Worm (Caenorhabditis elegans): ENCODE results near the gene Y22D7AL.1.

Y22D7AL.1 gene

DNA sequence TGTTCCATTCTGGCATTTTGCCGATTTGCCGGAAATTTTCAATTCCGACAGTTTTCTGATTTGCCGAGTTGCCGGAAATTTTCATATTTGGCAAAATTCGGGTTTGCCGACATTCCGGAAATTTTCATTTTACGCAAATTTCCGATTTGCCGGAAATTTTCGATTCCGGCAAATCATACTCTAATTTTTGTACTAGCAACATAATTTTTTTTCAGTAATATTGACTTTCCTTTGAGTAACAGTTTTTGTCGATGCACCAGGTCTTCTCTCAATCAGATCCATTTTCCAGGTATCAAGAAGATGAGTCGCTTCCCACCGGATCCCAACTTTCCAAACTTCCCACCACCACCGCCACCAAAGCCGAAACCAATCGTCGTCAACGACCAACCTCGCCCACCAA is 11.1 kb upstream of the Y22D7AL.1 start, which contains the start of gene Y22D7AL.3:
Y22D7AL.3 (plus strand) TSS at position 301 of the 400 bp plus-strand sequence.
- TF ChIP-seq ztf-29 (GFP tag; IDR thresholded peaks at IDR 0.05): no peak
- TF ChIP-seq T22C8.4 (GFP tag; IDR thresholded peaks at IDR 0.05): no peak
- no peak for TF ChIP-seq med-1 (GFP tag; optimal IDR thresholded peaks at IDR 0.05; ENCODE audit: insufficient read depth)
- TF ChIP-seq klf-2 (GFP tag; conservative IDR thresholded peaks at IDR 0.05): no peak
- no peak for TF ChIP-seq ztf-23 (GFP tag; IDR thresholded peaks at IDR 0.05)
- no peak for TF ChIP-seq flt-1 (GFP tag; IDR thresholded peaks at IDR 0.05)
- no peak for TF ChIP-seq cog-1 (tag; optimal IDR thresholded peaks at IDR 0.05)
- TF ChIP-seq tab-1 (GFP tag; IDR thresholded peaks at IDR 0.05): no peak
- no peak for TF ChIP-seq ref-1 (GFP tag; conservative IDR thresholded peaks at IDR 0.05)

DNA sequence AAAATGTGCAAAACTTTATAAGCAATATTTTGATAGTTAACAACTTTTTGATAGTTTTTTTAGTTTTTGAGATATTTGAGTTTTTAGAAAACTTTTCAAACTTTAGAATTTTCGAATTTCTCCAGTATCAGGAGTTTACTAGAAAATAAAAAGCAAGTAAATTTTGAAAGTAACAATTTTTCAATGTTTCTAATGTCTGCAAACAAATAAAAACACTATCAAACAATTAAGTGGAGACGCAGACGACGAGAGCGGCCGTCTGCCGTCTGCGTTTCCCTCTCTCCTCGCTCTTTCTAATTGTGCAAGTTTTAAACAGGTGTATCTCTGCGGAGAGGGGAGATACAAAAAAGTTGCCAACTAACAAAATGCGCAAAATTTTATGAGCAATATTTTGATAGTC is 644 bp downstream of the Y22D7AL.1 start:
- TF ChIP-seq cog-1 (tag; optimal IDR thresholded peaks at IDR 0.05): no peak
- TF ChIP-seq klf-2 (GFP tag; conservative IDR thresholded peaks at IDR 0.05): no peak
- no peak for TF ChIP-seq ztf-29 (GFP tag; IDR thresholded peaks at IDR 0.05)
- TF ChIP-seq flt-1 (GFP tag; IDR thresholded peaks at IDR 0.05): no peak
- TF ChIP-seq T22C8.4 (GFP tag; IDR thresholded peaks at IDR 0.05): no peak
- no peak for TF ChIP-seq ref-1 (GFP tag; conservative IDR thresholded peaks at IDR 0.05)
- TF ChIP-seq med-1 (GFP tag; optimal IDR thresholded peaks at IDR 0.05; ENCODE audit: insufficient read depth): no peak
- TF ChIP-seq tab-1 (GFP tag; IDR thresholded peaks at IDR 0.05): no peak

DNA sequence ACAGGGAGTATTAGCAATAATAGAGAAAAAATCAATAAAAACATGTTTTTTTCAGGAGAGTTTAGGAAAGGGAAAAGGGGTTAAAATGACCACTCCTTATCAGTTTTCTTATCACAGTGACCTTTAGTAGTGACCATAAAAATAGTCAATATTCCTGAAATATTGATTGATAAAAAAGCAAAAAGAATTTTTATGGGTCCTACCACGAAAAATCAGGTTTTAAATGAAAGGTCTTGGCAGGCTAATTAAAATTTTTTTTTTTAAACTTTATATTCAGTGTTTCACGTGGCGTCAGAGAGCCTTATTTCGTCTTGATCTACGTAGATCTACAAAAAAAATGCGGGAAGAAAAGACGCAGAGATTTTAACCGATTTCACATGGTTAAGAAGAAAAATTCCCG is 5.1 kb downstream of the Y22D7AL.1 start, which contains the start of gene cht-4:
cht-4 (minus strand) TSS at position 101 of the 400 bp plus-strand sequence.
- no peak for TF ChIP-seq flt-1 (GFP tag; IDR thresholded peaks at IDR 0.05)
- 0 out of 2 replicates have a peak, but pooled peaks have one; percentile 33 for TF ChIP-seq T22C8.4 (GFP tag; IDR thresholded peaks at IDR 0.05)

DNA sequence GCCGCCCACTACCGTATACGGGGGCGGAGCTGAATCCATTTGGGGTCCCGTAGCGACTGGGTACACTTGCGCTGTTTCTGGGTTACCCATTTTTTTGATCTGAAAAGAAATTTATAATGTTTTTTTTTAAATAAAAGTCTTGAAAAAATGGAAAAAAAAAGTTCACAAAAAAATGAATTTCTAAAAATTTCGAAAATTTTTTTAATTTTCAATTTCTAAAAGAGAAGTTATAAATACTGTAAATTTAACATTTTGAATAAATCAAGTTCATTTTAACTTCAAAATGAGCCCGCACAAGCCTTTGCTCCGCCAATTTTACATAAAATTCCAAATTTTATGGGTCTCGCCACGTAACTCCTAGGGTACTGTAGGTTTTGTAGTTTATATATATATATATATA is 7.5 kb downstream of the Y22D7AL.1 start, which contains the start of gene Y22D7AL.15:
Y22D7AL.15 (minus strand) TSS at position 101 of the 400 bp plus-strand sequence.
- TF ChIP-seq T22C8.4 (GFP tag; IDR thresholded peaks at IDR 0.05) (no peak), ref-1 (GFP tag; conservative IDR thresholded peaks at IDR 0.05) (no peak), med-1 (GFP tag; optimal IDR thresholded peaks at IDR 0.05; ENCODE audit: insufficient read depth) (no peak), cog-1 (tag; optimal IDR thresholded peaks at IDR 0.05) (no peak), ztf-29 (GFP tag; IDR thresholded peaks at IDR 0.05) (no peak), flt-1 (GFP tag; IDR thresholded peaks at IDR 0.05) (no peak), ztf-23 (GFP tag; IDR thresholded peaks at IDR 0.05) (no peak), tab-1 (GFP tag; IDR thresholded peaks at IDR 0.05) (no peak), klf-2 (GFP tag; conservative IDR thresholded peaks at IDR 0.05) (no peak)

DNA sequence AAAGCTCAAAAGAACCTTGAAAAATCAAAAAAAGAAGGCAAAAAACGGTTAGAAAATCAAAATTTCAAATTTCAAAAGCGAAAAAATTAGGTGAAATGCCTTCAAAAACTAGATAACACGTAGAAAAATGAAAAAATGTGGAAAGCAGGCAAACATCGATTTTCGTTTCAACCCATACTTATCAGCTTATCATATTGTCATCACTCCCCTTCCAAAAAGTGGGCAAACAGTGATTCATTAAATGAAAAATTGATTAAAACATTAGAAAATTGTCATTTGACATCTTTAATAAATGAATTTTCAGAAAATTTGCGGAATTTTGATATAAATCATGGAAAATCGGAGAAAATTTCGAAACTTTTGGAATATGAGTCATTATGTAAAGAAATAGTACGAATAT is 8.8 kb downstream of the Y22D7AL.1 start:
- TF ChIP-seq ztf-29 (GFP tag; IDR thresholded peaks at IDR 0.05): no peak

DNA sequence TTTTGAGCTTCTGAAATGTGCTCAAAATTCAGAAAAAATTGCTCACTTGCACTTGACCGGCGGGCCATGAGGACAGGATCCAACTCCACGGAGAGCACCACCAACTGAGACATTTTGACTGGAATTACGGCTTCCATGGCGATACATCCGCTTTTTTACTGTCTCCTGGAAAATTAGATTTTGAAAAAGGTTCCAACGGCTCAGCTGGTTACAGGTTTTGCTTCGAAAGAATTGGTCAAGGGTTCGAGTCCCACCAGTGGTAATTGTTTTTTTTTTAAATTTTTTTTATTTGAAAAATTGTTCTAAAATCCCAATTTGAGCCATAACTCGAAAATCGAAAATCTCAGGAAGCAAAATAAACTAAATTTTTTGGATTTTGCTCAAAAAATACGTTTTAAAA is 10.1 kb downstream of the Y22D7AL.1 start:
- no peak for TF ChIP-seq cog-1 (tag; optimal IDR thresholded peaks at IDR 0.05)
- TF ChIP-seq T22C8.4 (GFP tag; IDR thresholded peaks at IDR 0.05): no peak
- TF ChIP-seq ref-1 (GFP tag; conservative IDR thresholded peaks at IDR 0.05): no peak
- no peak for TF ChIP-seq flt-1 (GFP tag; IDR thresholded peaks at IDR 0.05)
- no peak for TF ChIP-seq klf-2 (GFP tag; conservative IDR thresholded peaks at IDR 0.05)
- no peak for TF ChIP-seq med-1 (GFP tag; optimal IDR thresholded peaks at IDR 0.05; ENCODE audit: insufficient read depth)
- TF ChIP-seq ztf-23 (GFP tag; IDR thresholded peaks at IDR 0.05): no peak
- TF ChIP-seq ztf-29 (GFP tag; IDR thresholded peaks at IDR 0.05): no peak
- TF ChIP-seq tab-1 (GFP tag; IDR thresholded peaks at IDR 0.05): no peak

DNA sequence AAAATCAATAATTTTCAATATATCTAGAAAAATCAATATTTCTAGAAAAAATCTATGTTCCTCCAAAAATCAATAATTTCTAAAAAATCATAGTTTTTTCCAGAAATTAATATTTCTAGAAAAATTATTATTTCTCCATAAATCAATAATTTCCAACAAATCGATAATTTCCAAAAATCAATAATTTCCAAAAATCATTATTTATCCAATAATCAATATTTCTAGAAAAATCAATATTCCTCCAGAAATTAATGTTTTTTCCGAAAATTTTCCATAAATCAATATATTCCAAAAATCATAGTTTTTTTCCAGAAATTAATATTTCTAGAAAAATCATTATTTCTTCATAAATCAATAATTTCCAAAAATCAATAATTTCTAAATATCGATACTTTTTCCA is 10.8 kb downstream of the Y22D7AL.1 start:
- TF ChIP-seq med-1 (GFP tag; optimal IDR thresholded peaks at IDR 0.05; ENCODE audit: insufficient read depth): no peak
- TF ChIP-seq T22C8.4 (GFP tag; IDR thresholded peaks at IDR 0.05): peak; percentile 67
- no peak for TF ChIP-seq klf-2 (GFP tag; conservative IDR thresholded peaks at IDR 0.05)
- TF ChIP-seq cog-1 (tag; optimal IDR thresholded peaks at IDR 0.05): no peak

DNA sequence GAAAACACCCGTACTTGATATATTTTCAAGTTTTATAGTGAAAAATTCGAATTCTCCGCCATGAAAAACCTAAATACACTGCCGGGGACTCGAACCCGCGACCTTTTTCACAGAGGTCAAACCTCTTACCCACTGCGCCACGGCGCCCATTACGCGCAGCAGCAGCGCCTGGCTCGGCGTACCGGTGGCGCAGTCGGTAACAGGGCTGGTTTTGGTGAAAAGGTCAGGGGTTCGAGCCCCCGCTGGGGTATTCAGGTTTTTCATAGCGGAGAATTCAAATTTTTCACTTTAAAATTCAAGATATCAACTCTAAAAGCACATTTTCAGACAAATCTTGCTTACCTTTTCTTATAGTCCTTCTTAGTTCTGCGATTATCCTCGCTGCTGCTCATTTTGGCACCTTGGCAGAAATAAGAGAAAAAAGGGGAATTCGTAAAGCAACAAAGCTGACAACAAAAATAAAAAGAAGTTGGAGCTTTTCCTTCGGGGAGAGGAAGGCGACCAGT is 12.5 kb downstream of the Y22D7AL.1 start, which contains the start of gene Y22D7AL.16:
Y22D7AL.16 (minus strand) TSS at position 456 of the 506 bp plus-strand sequence.
- TF ChIP-seq T22C8.4 (GFP tag; IDR thresholded peaks at IDR 0.05) (no peak), ztf-29 (GFP tag; IDR thresholded peaks at IDR 0.05) (no peak), cog-1 (tag; optimal IDR thresholded peaks at IDR 0.05) (no peak), flt-1 (GFP tag; IDR thresholded peaks at IDR 0.05) (no peak), med-1 (GFP tag; optimal IDR thresholded peaks at IDR 0.05; ENCODE audit: insufficient read depth) (no peak), tab-1 (GFP tag; IDR thresholded peaks at IDR 0.05) (no peak), ref-1 (GFP tag; conservative IDR thresholded peaks at IDR 0.05) (no peak), ztf-23 (GFP tag; IDR thresholded peaks at IDR 0.05) (no peak), klf-2 (GFP tag; conservative IDR thresholded peaks at IDR 0.05) (no peak)

DNA sequence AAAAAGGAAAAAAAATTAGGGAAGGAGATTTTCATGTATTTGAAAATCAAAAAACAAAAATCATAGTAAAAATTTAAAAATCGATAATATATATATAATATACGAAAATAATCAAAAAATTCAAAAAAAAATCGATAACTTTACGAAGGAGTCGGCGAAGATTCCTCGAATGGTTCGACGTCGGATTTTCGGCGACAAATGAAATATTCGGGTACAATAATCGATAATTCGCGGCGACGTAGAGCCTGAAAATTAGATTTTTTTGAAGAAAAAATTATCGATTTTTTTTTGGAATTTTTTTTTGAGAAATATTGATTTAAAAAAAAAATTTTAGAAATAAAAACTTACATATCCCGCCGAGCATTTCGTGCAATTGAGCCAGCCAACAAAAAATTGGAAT is 13.1 kb downstream of the Y22D7AL.1 start:
- TF ChIP-seq klf-2 (GFP tag; conservative IDR thresholded peaks at IDR 0.05): no peak
- TF ChIP-seq T22C8.4 (GFP tag; IDR thresholded peaks at IDR 0.05): peak; percentile 64; the same call in 1 of the 2 replicates

DNA sequence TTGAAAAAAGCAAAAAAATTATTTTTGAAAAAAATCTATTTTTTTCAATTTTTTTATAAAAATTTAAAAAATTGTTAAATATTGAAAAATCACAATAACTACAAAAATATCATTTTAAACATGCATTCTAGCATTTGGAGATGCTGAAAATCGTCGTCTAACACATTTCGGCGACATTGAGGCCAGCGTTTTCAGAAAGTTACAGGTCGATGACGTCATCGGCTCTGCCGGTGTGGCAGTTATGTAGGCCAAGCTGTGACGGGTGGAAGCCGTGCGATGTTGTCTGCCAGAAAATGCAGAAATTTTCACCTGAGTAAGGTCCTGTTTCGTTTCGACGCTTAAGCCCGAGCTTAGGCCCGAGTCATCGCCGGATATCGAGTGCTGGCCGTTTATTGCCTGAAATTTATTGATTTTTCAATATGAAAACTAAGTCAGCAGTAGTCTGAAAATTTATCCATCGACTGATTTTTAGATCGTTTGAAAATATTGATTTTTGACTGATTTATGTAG is 13.6 kb downstream of the Y22D7AL.1 start, which contains the start of gene Y22D7AR.3:
Y22D7AR.3 (minus strand) TSS at position 51 of the 510 bp plus-strand sequence.
- TF ChIP-seq cog-1 (tag; optimal IDR thresholded peaks at IDR 0.05) (no peak), T22C8.4 (GFP tag; IDR thresholded peaks at IDR 0.05) (0 out of 2 replicates have a peak, but pooled peaks have one; percentile 7)

DNA sequence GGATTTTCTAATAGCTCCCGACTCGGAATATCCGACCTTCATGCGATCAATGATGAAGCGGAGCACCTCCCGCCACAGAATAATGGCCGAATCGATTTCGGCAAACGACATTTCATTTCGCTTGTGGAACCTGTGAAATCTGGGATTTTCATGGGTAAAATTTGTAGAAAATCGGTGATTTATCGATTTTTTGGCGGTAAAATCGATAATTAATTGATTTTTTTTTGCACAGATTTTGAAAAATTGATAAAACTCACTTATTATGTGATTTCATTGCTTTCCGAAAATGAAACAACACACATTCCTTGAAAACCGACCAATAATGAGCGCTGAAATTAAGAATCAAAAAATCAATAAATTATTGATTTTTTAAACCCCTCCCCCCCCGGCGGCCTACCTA is 14.6 kb downstream of the Y22D7AL.1 start:
- no peak for TF ChIP-seq flt-1 (GFP tag; IDR thresholded peaks at IDR 0.05)
- TF ChIP-seq T22C8.4 (GFP tag; IDR thresholded peaks at IDR 0.05): peak; percentile 72
- no peak for TF ChIP-seq klf-2 (GFP tag; conservative IDR thresholded peaks at IDR 0.05)
- TF ChIP-seq med-1 (GFP tag; optimal IDR thresholded peaks at IDR 0.05; ENCODE audit: insufficient read depth): no peak
- no peak for TF ChIP-seq cog-1 (tag; optimal IDR thresholded peaks at IDR 0.05)
- TF ChIP-seq ztf-29 (GFP tag; IDR thresholded peaks at IDR 0.05): no peak
